Fruit fly (Drosophila melanogaster): ENCODE measurements around the gene COX8.

Gene COX8

DNA sequence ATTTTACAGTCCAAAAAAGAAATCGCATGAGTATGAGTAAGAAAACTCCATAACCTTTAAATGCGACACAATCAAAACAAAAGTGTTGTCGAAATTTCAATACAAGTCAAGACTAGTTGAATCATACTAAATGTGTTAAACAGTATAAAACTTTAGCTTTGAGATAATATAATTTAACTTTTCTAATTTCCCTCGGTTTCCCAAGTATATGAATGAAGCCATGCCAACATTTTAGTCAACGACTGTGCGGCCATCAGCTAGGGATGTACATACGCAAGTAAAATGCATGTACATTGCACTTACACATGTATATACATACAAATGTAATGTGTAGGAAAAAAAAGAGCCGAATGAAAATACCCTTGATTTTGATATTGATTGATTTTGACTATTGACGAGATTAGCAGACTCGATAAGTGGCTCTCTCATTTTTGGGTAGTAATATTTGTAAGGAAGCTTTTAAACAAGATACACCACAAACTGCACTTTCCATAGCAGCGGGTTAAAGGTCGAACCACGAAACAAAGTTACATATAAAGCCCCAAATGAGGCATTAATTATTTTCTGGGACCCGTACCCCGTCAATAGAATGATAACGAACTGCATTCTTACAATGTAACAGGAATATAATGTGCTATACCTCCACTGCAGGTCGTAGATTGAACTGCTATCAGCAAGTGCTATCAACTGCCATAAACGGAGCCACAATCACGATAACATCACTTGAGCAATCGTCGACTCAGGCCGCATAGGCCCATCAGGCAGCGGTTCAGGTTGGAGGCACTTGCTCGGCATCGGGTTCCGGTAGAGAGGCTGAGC lies 15.0 kb downstream of the COX8 start (continued):
- TF ChIP-seq Hr4 (GFP tag; optimal IDR thresholded peaks at IDR 0.05) (peak; percentile 66), Eip93F (GFP tag; optimal IDR thresholded peaks at IDR 0.05) (no peak), topi (GFP tag; optimal IDR thresholded peaks at IDR 0.05) (peak; percentile 35), lz (GFP tag; optimal IDR thresholded peaks at IDR 0.05) (peak; percentile 23), Sox15 (GFP tag; optimal IDR thresholded peaks at IDR 0.05) (peak; percentile 12), CG32006 (GFP tag; optimal IDR thresholded peaks at IDR 0.05) (no peak), cyc (GFP tag; optimal IDR thresholded peaks at IDR 0.05) (peak; percentile 48), CG6163 (GFP tag; IDR thresholded peaks at IDR 0.05) (no peak), Ets96B (tag; optimal IDR thresholded peaks at IDR 0.05) (peak; percentile 49), CG8119 (GFP tag; IDR thresholded peaks at IDR 0.05) (no peak; the same call in 2 of the 3 replicates), CG6808 (GFP tag; optimal IDR thresholded peaks at IDR 0.05) (no peak), CG7368 (GFP tag; optimal IDR thresholded peaks at IDR 0.05) (no peak), CG6792 (GFP tag; optimal IDR thresholded peaks at IDR 0.05) (peak; percentile 40), fd59A (GFP tag; optimal IDR thresholded peaks at IDR 0.05) (no peak), Eip78C (GFP tag) (peak; percentile 83), svp (GFP tag) (peak; percentile 95), spab (GFP tag; optimal IDR thresholded peaks at IDR 0.05) (no peak), Smox (GFP tag; optimal IDR thresholded peaks at IDR 0.05) (no peak), pdm3 (GFP tag; optimal IDR thresholded peaks at IDR 0.05) (no peak)

DNA sequence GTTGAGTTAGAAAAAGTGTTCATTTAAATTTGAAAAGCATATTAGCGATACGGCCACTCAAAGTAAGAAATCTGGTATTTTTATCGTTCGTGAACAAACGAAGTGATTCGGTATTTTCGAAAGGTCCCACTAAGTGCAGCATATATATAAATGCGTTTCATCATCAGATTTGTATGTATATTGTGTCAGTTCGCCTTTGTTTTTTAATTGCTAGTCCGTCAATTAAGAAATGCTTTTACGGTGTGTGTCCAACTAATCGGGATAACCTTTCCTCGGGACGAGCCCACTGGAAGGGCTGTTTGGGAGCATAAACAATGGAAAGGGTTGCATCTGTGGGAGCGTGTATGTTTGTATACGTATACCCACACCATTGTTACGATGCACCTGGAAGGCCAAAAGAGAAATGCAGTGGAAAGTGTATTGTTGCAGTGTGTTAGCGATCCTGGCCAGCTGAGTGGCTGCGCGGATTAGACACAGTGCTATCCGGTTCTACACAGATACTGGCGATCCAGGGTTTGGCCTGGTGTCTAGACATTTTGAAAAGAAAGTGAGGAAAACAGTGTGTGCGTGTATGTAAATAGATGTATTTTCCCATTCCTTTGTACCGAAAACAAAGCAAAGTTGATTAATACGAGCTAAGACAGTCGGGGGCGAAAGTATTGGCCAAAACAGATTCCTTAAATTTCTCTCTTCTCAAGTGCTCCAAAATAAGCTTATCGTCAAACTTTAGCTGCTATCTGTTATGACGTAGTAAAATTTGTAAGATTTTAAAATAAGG lies 16.0 kb downstream of the COX8 start, which contains the start of gene CG7611:
Gene CG7611, plus strand, starts transcription at position 128 of the 778 bp plus-strand sequence.
- no peak for TF ChIP-seq CG6276 (GFP tag; optimal IDR thresholded peaks at IDR 0.05)
- TF ChIP-seq OdsH (GFP tag; optimal IDR thresholded peaks at IDR 0.05), result no peak
- peak in 1 of 2 experiments; percentile 39 for TF ChIP-seq ss (GFP tag; optimal IDR thresholded peaks at IDR 0.05)
- no peak for TF ChIP-seq CG8119 (GFP tag; IDR thresholded peaks at IDR 0.05)
- TF ChIP-seq cyc (GFP tag; optimal IDR thresholded peaks at IDR 0.05), result no peak
- TF ChIP-seq fd85E (GFP tag; optimal IDR thresholded peaks at IDR 0.05), result no peak
- no peak for TF ChIP-seq CG32006 (GFP tag; optimal IDR thresholded peaks at IDR 0.05)
- no peak for TF ChIP-seq CG6792 (GFP tag; optimal IDR thresholded peaks at IDR 0.05)
- TF ChIP-seq CG6854 (GFP tag; optimal IDR thresholded peaks at IDR 0.05), result peak; percentile 54
- no peak for TF ChIP-seq CG9139 (GFP tag; optimal IDR thresholded peaks at IDR 0.05)
- TF ChIP-seq dsx (GFP tag; optimal IDR thresholded peaks at IDR 0.05; ENCODE audit: poor library complexity, severe bottlenecking), result peak; percentile 50
- TF ChIP-seq net (GFP tag; optimal IDR thresholded peaks at IDR 0.05), result no peak
- TF ChIP-seq CG8319 (GFP tag; optimal IDR thresholded peaks at IDR 0.05), result no peak
- TF ChIP-seq Sox14 (GFP tag; optimal IDR thresholded peaks at IDR 0.05), result peak; percentile 59
- no peak for TF ChIP-seq pdm3 (GFP tag; optimal IDR thresholded peaks at IDR 0.05)
- no peak for TF ChIP-seq CG34406 (GFP tag; optimal IDR thresholded peaks at IDR 0.05)
- TF ChIP-seq eg (GFP tag; IDR thresholded peaks at IDR 0.05), result no peak
- TF ChIP-seq svp (GFP tag), result peak; percentile 79
- no peak for TF ChIP-seq Eip93F (GFP tag; optimal IDR thresholded peaks at IDR 0.05)
- TF ChIP-seq achi (GFP tag; optimal IDR thresholded peaks at IDR 0.05), result no peak
- TF ChIP-seq CG11762 (GFP tag; optimal IDR thresholded peaks at IDR 0.05; ENCODE audit: insufficient read depth), result no peak
- TF ChIP-seq CG4318 (GFP tag; optimal IDR thresholded peaks at IDR 0.05), result no peak
- no peak for TF ChIP-seq Hr4 (GFP tag; optimal IDR thresholded peaks at IDR 0.05)
- TF ChIP-seq Hr38 (GFP tag; optimal IDR thresholded peaks at IDR 0.05), result no peak
- TF ChIP-seq Eip75B (GFP tag; optimal IDR thresholded peaks at IDR 0.05), result no peak
- TF ChIP-seq CG15336 (GFP tag; IDR thresholded peaks at IDR 0.05), result no peak
- TF ChIP-seq Ets21C (GFP tag; optimal IDR thresholded peaks at IDR 0.05), result no peak
- no peak for TF ChIP-seq CG1621 (tag; optimal IDR thresholded peaks at IDR 0.05)
- no peak for TF ChIP-seq CG3919 (GFP tag; optimal IDR thresholded peaks at IDR 0.05)
- TF ChIP-seq CG7368 (GFP tag; optimal IDR thresholded peaks at IDR 0.05), result no peak
- TF ChIP-seq Gug (GFP tag; IDR thresholded peaks at IDR 0.05), result no peak
- peak; percentile 54 for TF ChIP-seq Eip78C (GFP tag)
- TF ChIP-seq vri (GFP tag; optimal IDR thresholded peaks at IDR 0.05), result peak; percentile 35
- TF ChIP-seq Blimp-1 (GFP tag; optimal IDR thresholded peaks at IDR 0.05), result no peak
- no peak for TF ChIP-seq Lpt (GFP tag; optimal IDR thresholded peaks at IDR 0.05)
- no peak for TF ChIP-seq fkh (GFP tag; optimal IDR thresholded peaks at IDR 0.05)
- no peak for TF ChIP-seq spab (GFP tag; optimal IDR thresholded peaks at IDR 0.05)
- no peak for TF ChIP-seq Smox (GFP tag; optimal IDR thresholded peaks at IDR 0.05)
- TF ChIP-seq fd59A (GFP tag; optimal IDR thresholded peaks at IDR 0.05), result no peak
- no peak for TF ChIP-seq CG6808 (GFP tag; optimal IDR thresholded peaks at IDR 0.05)
